Fruit fly (Drosophila melanogaster): ENCODE measurements around the gene tara.

Gene tara

DNA sequence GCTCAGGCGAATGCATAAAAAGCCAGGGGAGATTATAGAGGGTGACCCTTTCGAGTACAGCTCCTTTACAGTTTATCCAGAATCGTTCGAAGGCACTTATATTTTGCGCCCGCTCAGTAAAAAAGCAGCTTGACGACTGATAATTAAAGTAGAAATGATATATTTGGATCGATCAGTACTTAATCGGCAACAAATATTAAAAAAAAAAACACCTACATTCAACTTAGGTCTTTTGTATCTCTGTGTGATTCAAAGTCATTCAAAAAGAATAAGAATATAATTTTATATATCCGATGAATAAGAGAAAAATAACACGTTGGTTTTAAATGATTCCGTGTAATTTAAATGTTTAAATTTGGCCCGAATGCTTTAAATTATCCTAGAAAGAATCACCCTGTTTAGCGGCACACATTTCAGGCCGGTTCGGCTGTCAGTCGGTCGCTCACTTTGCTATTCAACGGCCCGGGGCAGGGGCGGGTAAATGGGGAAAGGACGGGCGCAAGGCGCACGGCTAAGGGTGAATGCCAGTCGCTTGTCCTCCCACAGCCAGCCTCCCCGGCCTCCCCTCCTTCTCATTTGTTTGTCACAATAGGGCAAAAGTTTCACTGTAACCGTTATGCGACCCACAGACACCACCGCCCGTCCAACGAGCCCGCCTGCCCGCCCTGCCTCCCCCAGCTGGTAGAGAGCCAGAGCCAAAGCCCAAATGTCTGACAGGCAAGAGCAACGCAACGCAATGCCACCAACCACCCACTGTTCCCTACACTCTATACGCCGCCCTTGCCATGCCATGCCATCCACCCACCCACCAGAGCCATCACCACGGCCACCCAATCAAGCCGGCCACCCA, 12.4 kb upstream of the tara start:
- TF ChIP-seq CG4424 (GFP tag; optimal IDR thresholded peaks at IDR 0.05) (peak; percentile 50), CG17359 (tag; optimal IDR thresholded peaks at IDR 0.05) (peak; percentile 47), CG12104 (GFP tag; optimal IDR thresholded peaks at IDR 0.05) (peak; percentile 62), CG17186 (GFP tag; optimal IDR thresholded peaks at IDR 0.05) (no peak), CG6654 (GFP tag; optimal IDR thresholded peaks at IDR 0.05) (peak; percentile 42), crol (GFP tag; IDR thresholded peaks at IDR 0.05) (peak; percentile 94), psq (GFP tag; optimal IDR thresholded peaks at IDR 0.05) (no peak), trh (GFP tag; optimal IDR thresholded peaks at IDR 0.05) (no peak), fd96Cb (tag; optimal IDR thresholded peaks at IDR 0.05) (peak; percentile 47), ERR (GFP tag; optimal IDR thresholded peaks at IDR 0.05) (no peak), Xbp1 (GFP tag; optimal IDR thresholded peaks at IDR 0.05) (peak; percentile 22), cad (GFP tag; optimal IDR thresholded peaks at IDR 0.05) (no peak), zf30C (GFP tag; optimal IDR thresholded peaks at IDR 0.05) (no peak), CHES-1-like (GFP tag; optimal IDR thresholded peaks at IDR 0.05) (no peak), CG7839 (tag; optimal IDR thresholded peaks at IDR 0.05) (peak; percentile 68), CG6683 (GFP tag; optimal IDR thresholded peaks at IDR 0.05) (peak; percentile 44), fd102C (GFP tag; optimal IDR thresholded peaks at IDR 0.05) (no peak), Fer3 (tag; optimal IDR thresholded peaks at IDR 0.05) (peak; percentile 32), lola (GFP tag; optimal IDR thresholded peaks at IDR 0.05) (peak in 1 of 3 experiments; percentile 42), Max (GFP tag; optimal IDR thresholded peaks at IDR 0.05) (peak; percentile 34), tx (GFP tag; optimal IDR thresholded peaks at IDR 0.05) (no peak), bcd (GFP tag; optimal IDR thresholded peaks at IDR 0.05) (peak; percentile 40), sim (GFP tag; IDR thresholded peaks at IDR 0.05) (no peak), Oaz (GFP tag; IDR thresholded peaks at IDR 0.05) (no peak), CG11695 (GFP tag; IDR thresholded peaks at IDR 0.05) (peak; percentile 64; the same call in 1 of the 3 replicates), jigr1 (GFP tag; IDR thresholded peaks at IDR 0.05) (no peak), Hsf (GFP tag; optimal IDR thresholded peaks at IDR 0.05) (no peak), CG3726 (GFP tag; IDR thresholded peaks at IDR 0.05) (0 out of 3 replicates have a peak, but pooled peaks have one; percentile 31), CG2202 (tag; optimal IDR thresholded peaks at IDR 0.05) (no peak), CG6854 (GFP tag; optimal IDR thresholded peaks at IDR 0.05) (peak; percentile 73), CG11504 (tag; optimal IDR thresholded peaks at IDR 0.05) (peak; percentile 81), CG4328 (GFP tag; optimal IDR thresholded peaks at IDR 0.05) (peak; percentile 5), Rx (GFP tag; IDR thresholded peaks at IDR 0.05) (no peak), CG14014 (GFP tag; IDR thresholded peaks at IDR 0.05) (no peak), CG4707 (GFP tag; optimal IDR thresholded peaks at IDR 0.05) (no peak), ttk (GFP tag; IDR thresholded peaks at IDR 0.05) (no peak), btn (GFP tag; optimal IDR thresholded peaks at IDR 0.05) (no peak), CG18262 (tag; optimal IDR thresholded peaks at IDR 0.05) (peak; percentile 58), CG6175 (GFP tag; IDR thresholded peaks at IDR 0.05) (no peak), CG13624 (GFP tag; optimal IDR thresholded peaks at IDR 0.05) (no peak), D (optimal IDR thresholded peaks at IDR 0.05) (no peak), D (GFP tag; optimal IDR thresholded peaks at IDR 0.05) (peak; percentile 51), CG12071 (GFP tag; optimal IDR thresholded peaks at IDR 0.05) (no peak), ken (GFP tag; IDR thresholded peaks at IDR 0.05) (0 out of 3 replicates have a peak, but pooled peaks have one; percentile 38), CG2712 (tag; optimal IDR thresholded peaks at IDR 0.05) (peak; percentile 44), dysf (GFP tag; IDR thresholded peaks at IDR 0.05) (peak; percentile 26; the same call in 1 of the 3 replicates), CG4360 (GFP tag; IDR thresholded peaks at IDR 0.05) (no peak), sob (GFP tag; IDR thresholded peaks at IDR 0.05) (peak; percentile 9; the same call in 1 of the 2 replicates), HLH3B (GFP tag; IDR thresholded peaks at IDR 0.05) (0 out of 2 replicates have a peak, but pooled peaks have one; percentile 27), CG10431 (GFP tag; optimal IDR thresholded peaks at IDR 0.05) (peak; percentile 26)
